Fruit fly (Drosophila melanogaster) whole organism, embryonic: ENCODE measurements around the gene CG13930.

Source experiments
- Abd-B ChIP-seq: fragments of 200-800 bp; sonication (Bioruptor generic); optimal IDR thresholded peaks from 2 replicates; lab custom pipeline; 2018; ENCODE audit warnings: missing biosample characterization, mild to moderate bottlenecking, missing genetic modification characterization, moderate library complexity
- Antp ChIP-seq: fragments of 200-800 bp; sonication (Bioruptor generic); optimal IDR thresholded peaks from 3 replicates; lab custom pipeline; 2016; ENCODE audit warnings: missing biosample characterization, missing genetic modification characterization
- Atf-2 ChIP-seq: fragments of 200-800 bp; sonication (Bioruptor generic); optimal IDR thresholded peaks from 2 replicates; lab custom pipeline; 2016; ENCODE audit warnings: missing biosample characterization, missing genetic modification characterization
- Atf6 ChIP-seq: fragments of 200-800 bp; sonication (Bioruptor generic); IDR thresholded peaks from 2 replicates; pipeline ENCODE4 v1.3.6; 2022; ENCODE audit warnings: missing biosample characterization, missing genetic modification characterization
- CG10209 ChIP-seq: fragments of 200-800 bp; sonication (Bioruptor generic); optimal IDR thresholded peaks from 3 replicates; lab custom pipeline; 2017; ENCODE audit warnings: missing biosample characterization, mild to moderate bottlenecking, missing genetic modification characterization, missing genetic modification reagents
- CG10959 ChIP-seq: fragments of 200-800 bp; sonication (Bioruptor generic); IDR thresholded peaks from 2 replicates; pipeline ENCODE4 v1.3.6; 2022; ENCODE audit warnings: missing biosample characterization, missing genetic modification characterization
- CG11456 ChIP-seq: fragments of 200-800 bp; sonication (Bioruptor generic); IDR thresholded peaks from 3 replicates; pipeline ENCODE4 v1.3.6; 2022; ENCODE audit warnings: missing biosample characterization, missing genetic modification characterization
- CG11560 ChIP-seq: fragments of 200-800 bp; sonication (Bioruptor generic); IDR thresholded peaks from 3 replicates; pipeline ENCODE4 v1.3.6; 2022; ENCODE audit warnings: missing biosample characterization, missing genetic modification characterization
- CG14860 ChIP-seq: fragments of 200-800 bp; sonication (Bioruptor generic); IDR thresholded peaks from 3 replicates; pipeline ENCODE4 v1.3.6; 2022; ENCODE audit warnings: missing biosample characterization, missing genetic modification characterization; ENCODE audit not compliant: partially characterized antibody
- CG1603 ChIP-seq: fragments of 200-800 bp; sonication (Bioruptor generic); optimal IDR thresholded peaks from 2 replicates; lab custom pipeline; 2019; ENCODE audit warnings: missing biosample characterization, mild to moderate bottlenecking, missing genetic modification characterization, moderate library complexity
- CG18619 ChIP-seq: fragments of 200-800 bp; sonication (Bioruptor generic); optimal IDR thresholded peaks from 3 replicates; lab custom pipeline; 2017; ENCODE audit warnings: missing biosample characterization, mild to moderate bottlenecking, missing genetic modification characterization
- CG2199 ChIP-seq: fragments of 200-800 bp; sonication (Bioruptor generic); IDR thresholded peaks from 3 replicates; pipeline ENCODE4 v1.3.6; 2022; ENCODE audit warnings: missing biosample characterization, missing genetic modification characterization
- CG3163 ChIP-seq: fragments of 200-800 bp; sonication (Bioruptor generic); optimal IDR thresholded peaks from 3 replicates; lab custom pipeline; 2016; ENCODE audit warnings: missing biosample characterization, missing genetic modification characterization
- CG32767 ChIP-seq: fragments of 200-800 bp; sonication (Bioruptor generic); IDR thresholded peaks from 2 replicates; pipeline ENCODE4 v1.3.6; 2022; ENCODE audit warnings: missing biosample characterization, missing genetic modification characterization
- CG33557 ChIP-seq: fragments of 200-800 bp; sonication (Bioruptor generic); optimal IDR thresholded peaks from 2 replicates; lab custom pipeline; 2019; ENCODE audit warnings: missing biosample characterization, mild to moderate bottlenecking, missing genetic modification characterization, moderate library complexity
- CG3407 ChIP-seq: fragments of 200-800 bp; sonication (Bioruptor generic); optimal IDR thresholded peaks from 2 replicates; lab custom pipeline; 2018; ENCODE audit warnings: missing biosample characterization, mild to moderate bottlenecking, missing genetic modification characterization
- CG34224 ChIP-seq: fragments of 200-800 bp; sonication (Bioruptor generic); IDR thresholded peaks from 3 replicates; pipeline ENCODE4 v1.3.6; 2022; ENCODE audit warnings: missing biosample characterization, missing genetic modification characterization; ENCODE audit not compliant: partially characterized antibody
- CG5180 ChIP-seq: fragments of 200-800 bp; sonication (Bioruptor generic); optimal IDR thresholded peaks from 3 replicates; lab custom pipeline; 2017; ENCODE audit warnings: missing biosample characterization, missing genetic modification characterization, mild to moderate bottlenecking, moderate library complexity, missing genetic modification reagents
- CG5245 ChIP-seq: fragments of 200-800 bp; sonication (Bioruptor generic); optimal IDR thresholded peaks from 3 replicates; lab custom pipeline; 2016; ENCODE audit warnings: missing biosample characterization, missing genetic modification characterization
- CG6254 ChIP-seq: fragments of 200-800 bp; sonication (Bioruptor generic); optimal IDR thresholded peaks from 3 replicates; lab custom pipeline; 2017; ENCODE audit warnings: mild to moderate bottlenecking, missing biosample characterization, missing genetic modification reagents, missing genetic modification characterization
- CG6791 ChIP-seq: fragments of 200-800 bp; sonication (Bioruptor generic); IDR thresholded peaks from 3 replicates; pipeline ENCODE4 v1.3.6; 2022; ENCODE audit warnings: missing biosample characterization, missing genetic modification characterization; ENCODE audit not compliant: partially characterized antibody
- CG6854 ChIP-seq: fragments of 200-800 bp; sonication (Bioruptor generic); optimal IDR thresholded peaks from 3 replicates; lab custom pipeline; 2017; ENCODE audit warnings: missing biosample characterization, mild to moderate bottlenecking, missing genetic modification characterization
- CG7928 ChIP-seq: fragments of 200-800 bp; sonication (Bioruptor generic); optimal IDR thresholded peaks from 2 replicates; lab custom pipeline; 2017; ENCODE audit warnings: missing biosample characterization, mild to moderate bottlenecking, missing genetic modification characterization
- CG8359 ChIP-seq: fragments of 200-800 bp; sonication (Bioruptor generic); optimal IDR thresholded peaks from 2 replicates; lab custom pipeline; 2017; ENCODE audit warnings: missing biosample characterization, mild to moderate bottlenecking, missing genetic modification characterization, borderline replicate concordance
- CG9609 ChIP-seq: fragments of 200-800 bp; sonication (Bioruptor generic); optimal IDR thresholded peaks from 3 replicates; lab custom pipeline; 2016; ENCODE audit warnings: missing biosample characterization, missing genetic modification characterization
- CG9727 ChIP-seq: fragments of 200-800 bp; sonication (Bioruptor generic); optimal IDR thresholded peaks from 3 replicates; lab custom pipeline; 2017; ENCODE audit warnings: missing biosample characterization, mild to moderate bottlenecking, missing genetic modification characterization
- CG9876 ChIP-seq: fragments of 200-800 bp; sonication (Bioruptor generic); optimal IDR thresholded peaks from 2 replicates; lab custom pipeline; 2016; ENCODE audit warnings: missing biosample characterization, missing genetic modification characterization
- Doc3 ChIP-seq: fragments of 200-800 bp; sonication (Bioruptor generic); IDR thresholded peaks from 3 replicates; pipeline ENCODE4 v1.3.6; 2022; ENCODE audit warnings: missing biosample characterization, missing genetic modification characterization; ENCODE audit not compliant: partially characterized antibody
- Fer2 ChIP-seq: fragments of 200-800 bp; sonication (Bioruptor generic); optimal IDR thresholded peaks from 2 replicates; lab custom pipeline; 2018; ENCODE audit warnings: missing biosample characterization, mild to moderate bottlenecking, missing genetic modification characterization, moderate library complexity
- GATAe ChIP-seq: fragments of 200-800 bp; sonication (Bioruptor generic); conservative IDR thresholded peaks from 2 replicates; pipeline ENCODE4 v1.3.6; 2022; ENCODE audit warnings: missing biosample characterization, missing genetic modification characterization
- Mrtf ChIP-seq: fragments of 200-800 bp; sonication (Bioruptor generic); IDR thresholded peaks from 3 replicates; pipeline ENCODE4 v1.3.6; 2022; ENCODE audit warnings: missing biosample characterization, missing genetic modification characterization
- Ssrp ChIP-seq: fragments of 200-800 bp; sonication (Bioruptor generic); optimal IDR thresholded peaks from 2 replicates; lab custom pipeline; 2018; ENCODE audit warnings: missing biosample characterization, mild to moderate bottlenecking, missing genetic modification characterization, moderate library complexity
- Xbp1 ChIP-seq: fragments of 200-800 bp; sonication (Bioruptor generic); optimal IDR thresholded peaks from 3 replicates; lab custom pipeline; 2016; ENCODE audit warnings: missing biosample characterization, mild to moderate bottlenecking, missing genetic modification characterization
- ac ChIP-seq: fragments of 200-800 bp; sonication (Bioruptor generic); optimal IDR thresholded peaks from 3 replicates; lab custom pipeline; 2017; ENCODE audit warnings: missing biosample characterization, mild to moderate bottlenecking, missing genetic modification characterization
- aop ChIP-seq: fragments of 200-800 bp; sonication (Bioruptor generic); IDR thresholded peaks from 2 replicates; pipeline ENCODE4 v1.3.6; 2022; ENCODE audit warnings: missing biosample characterization, missing genetic modification characterization
- bab2 ChIP-seq: fragments of 200-800 bp; sonication (Bioruptor generic); optimal IDR thresholded peaks from 2 replicates; lab custom pipeline; 2016; ENCODE audit warnings: missing biosample characterization, missing genetic modification characterization
- eve ChIP-seq, 2 experiments: fragments of >200 bp; optimal IDR thresholded peaks; 2 replicates each; lab custom pipeline; 2017; ENCODE audit warnings: missing biosample characterization in 2 of 2, missing genetic modification characterization in 2 of 2
- ewg ChIP-seq: fragments of 200-800 bp; sonication (Bioruptor generic); optimal IDR thresholded peaks from 3 replicates; lab custom pipeline; 2017; ENCODE audit warnings: mild to moderate bottlenecking, missing biosample characterization, missing genetic modification reagents, missing genetic modification characterization
- fd96Cb ChIP-seq: fragments of 200-800 bp; sonication (Bioruptor generic); optimal IDR thresholded peaks from 2 replicates; lab custom pipeline; 2018; ENCODE audit warnings: missing biosample characterization, mild to moderate bottlenecking, missing genetic modification characterization, moderate library complexity
- ftz-f1 ChIP-seq: fragments of 200-800 bp; sonication (Bioruptor generic); optimal IDR thresholded peaks from 2 replicates; lab custom pipeline; 2016; ENCODE audit warnings: missing biosample characterization, missing genetic modification characterization
- gfzf ChIP-seq: fragments of 200-800 bp; sonication (Bioruptor generic); optimal IDR thresholded peaks from 2 replicates; lab custom pipeline; 2016; ENCODE audit warnings: missing biosample characterization, mild to moderate bottlenecking, missing genetic modification characterization, moderate library complexity
- gsb-n ChIP-seq: fragments of 200-800 bp; sonication (Bioruptor generic); optimal IDR thresholded peaks from 3 replicates; lab custom pipeline; 2018; ENCODE audit warnings: missing biosample characterization, mild to moderate bottlenecking, missing genetic modification characterization
- kah ChIP-seq: fragments of 200-800 bp; sonication (Bioruptor generic); optimal IDR thresholded peaks from 2 replicates; lab custom pipeline; 2018; ENCODE audit warnings: missing biosample characterization, mild to moderate bottlenecking, missing genetic modification characterization
- lola ChIP-seq, 3 experiments: fragments of >200 bp in 2 of 3; fragments of 200-800 bp in 1 of 3; sonication (Bioruptor generic) in 1 of 3; optimal IDR thresholded peaks; 2 replicates each; lab custom pipeline; 2017 to 2019; ENCODE audit warnings: missing biosample characterization in 3 of 3, missing genetic modification characterization in 3 of 3, mild to moderate bottlenecking in 1 of 3, moderate library complexity in 1 of 3
- repo ChIP-seq: fragments of 200-800 bp; sonication (Bioruptor generic); optimal IDR thresholded peaks from 2 replicates; lab custom pipeline; 2016; ENCODE audit warnings: missing biosample characterization, missing genetic modification characterization
- sna ChIP-seq: fragments of 200-800 bp; sonication (Bioruptor generic); IDR thresholded peaks from 2 replicates; pipeline ENCODE4 v1.3.6; 2022; ENCODE audit warnings: missing biosample characterization, missing genetic modification characterization; ENCODE audit not compliant: partially characterized antibody
- tna ChIP-seq: fragments of 200-800 bp; sonication (Bioruptor generic); IDR thresholded peaks from 2 replicates; pipeline ENCODE4 v1.3.6; 2022; ENCODE audit warnings: missing biosample characterization, missing genetic modification characterization; ENCODE audit not compliant: partially characterized antibody
- unc-4 ChIP-seq: fragments of 200-800 bp; sonication (Bioruptor generic); IDR thresholded peaks from 2 replicates; pipeline ENCODE4 v1.3.6; 2022; ENCODE audit warnings: missing biosample characterization, missing genetic modification characterization; ENCODE audit not compliant: partially characterized antibody

CG13930 gene

DNA sequence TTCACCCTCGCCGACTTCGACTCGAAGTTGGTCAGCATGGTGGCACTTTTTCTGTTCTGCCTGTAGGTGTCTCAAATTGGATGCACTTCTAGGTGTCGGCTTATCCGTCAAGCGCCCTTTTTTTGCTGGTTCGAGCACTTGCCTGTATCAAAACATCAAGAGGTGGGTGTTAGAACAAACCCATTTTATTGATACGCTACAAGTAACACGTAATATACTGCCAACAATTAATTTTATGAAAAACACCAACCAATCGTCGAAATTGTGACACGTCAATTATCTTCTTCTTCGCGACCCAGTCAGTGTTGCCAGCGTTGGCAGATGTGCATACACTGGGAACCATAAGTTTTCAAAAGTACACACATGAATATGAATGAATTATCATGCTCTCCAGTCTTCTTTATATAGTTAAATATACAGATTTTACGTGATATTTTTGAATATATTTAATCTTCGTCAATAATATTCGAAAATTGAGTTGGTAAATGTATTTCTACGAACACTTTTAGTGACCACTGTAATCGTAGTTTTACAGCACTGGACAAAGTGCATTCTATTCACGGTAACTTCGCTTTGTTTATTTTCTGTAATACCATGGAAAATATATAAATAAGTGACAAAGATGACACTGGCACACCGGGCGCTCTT is 27.5 kb downstream of the CG13930 start, which contains the start of the genes alphaCOP and CG13919 (continued):
- peak; percentile 92 for TF ChIP-seq CG3407 (GFP tag; lab: Kevin White, UChicago)
- peak; percentile 98 for TF ChIP-seq CG9727
- TF ChIP-seq ewg (GFP tag; lab: Kevin White, UChicago): peak; percentile 92
- TF ChIP-seq aop: peak; percentile 80
- peak; percentile 91 for TF ChIP-seq CG5245
- no peak for TF ChIP-seq CG14860 (GFP tag; lab: Robert Waterston, UW)
- TF ChIP-seq Xbp1: peak; percentile 99
- TF ChIP-seq Doc3 (GFP tag; lab: Robert Waterston, UW): no peak
- peak; percentile 96 for TF ChIP-seq CG10209 (GFP tag; lab: Kevin White, UChicago)
- TF ChIP-seq CG11560 (tag; lab: Robert Waterston, UW): peak; percentile 87
- peak; percentile 96 for TF ChIP-seq bab2
- TF ChIP-seq Atf-2 (GFP tag; lab: Kevin White, UChicago): peak; percentile 89
- no peak for TF ChIP-seq tna (GFP tag; lab: Robert Waterston, UW)
- TF ChIP-seq CG2199: peak; percentile 69; the same call in 1 of the 3 replicates
- peak; percentile 91 for TF ChIP-seq fd96Cb
- TF ChIP-seq CG18619 (GFP tag; lab: Kevin White, UChicago): peak; percentile 94
- peak; percentile 39 for TF ChIP-seq ftz-f1 (GFP tag; lab: Kevin White, UChicago)
- peak; percentile 83 for TF ChIP-seq Antp (GFP tag; lab: Kevin White, UChicago)
- TF ChIP-seq Ssrp (tag; lab: Kevin White, UChicago): peak; percentile 96
- TF ChIP-seq CG1603 (tag; lab: Kevin White, UChicago): peak; percentile 86
- TF ChIP-seq sna: no peak
- peak; percentile 79 for TF ChIP-seq CG10959
- TF ChIP-seq CG7928 (GFP tag; lab: Kevin White, UChicago): peak; percentile 64
- peak; percentile 98 for TF ChIP-seq Atf6
- TF ChIP-seq unc-4 (GFP tag; lab: Robert Waterston, UW): no peak
- peak; percentile 79 for TF ChIP-seq CG8359 (GFP tag; lab: Kevin White, UChicago)
- peak; percentile 95 for TF ChIP-seq CG11456 (GFP tag; lab: Robert Waterston, UW)
- TF ChIP-seq CG9876 (GFP tag; lab: Kevin White, UChicago): peak; percentile 59
- peak; percentile 71 for TF ChIP-seq CG5180 (GFP tag; lab: Kevin White, UChicago)
- TF ChIP-seq repo (GFP tag; lab: Kevin White, UChicago): peak; percentile 89
- TF ChIP-seq lola (GFP tag; optimal IDR thresholded peaks at IDR 0.05; lab: Kevin White, UChicago): peak in 1 of 3 experiments; percentile 95
- TF ChIP-seq gfzf: peak; percentile 24
- peak; percentile 86 for TF ChIP-seq CG6854
- peak; percentile 83 for TF ChIP-seq kah (GFP tag; lab: Kevin White, UChicago)
- peak; percentile 97 for TF ChIP-seq Abd-B (GFP tag; lab: Kevin White, UChicago)
- peak; percentile 88 for TF ChIP-seq CG6254 (GFP tag; lab: Kevin White, UChicago)
- TF ChIP-seq CG33557: peak; percentile 95
- TF ChIP-seq eve (GFP tag; optimal IDR thresholded peaks at IDR 0.05; lab: Kevin White, UChicago): no peak
- peak; percentile 94 for TF ChIP-seq GATAe
- TF ChIP-seq CG6791 (GFP tag; lab: Robert Waterston, UW): no peak
- TF ChIP-seq CG9609 (GFP tag; lab: Kevin White, UChicago): peak; percentile 88
- TF ChIP-seq gsb-n (tag; lab: Kevin White, UChicago): peak; percentile 97
- peak; percentile 84 for TF ChIP-seq ac (GFP tag; lab: Kevin White, UChicago)
- TF ChIP-seq CG32767 (GFP tag; lab: Robert Waterston, UW): peak; percentile 98
- 0 out of 3 replicates have a peak, but pooled peaks have one; percentile 38 for TF ChIP-seq CG34224 (GFP tag; lab: Robert Waterston, UW)
- peak; percentile 95 for TF ChIP-seq Mrtf
- peak; percentile 60 for TF ChIP-seq CG3163
- peak; percentile 89 for TF ChIP-seq Fer2 (tag; lab: Kevin White, UChicago)
